Worm (Caenorhabditis elegans): ENCODE results near the gene ZK177.1.

ce11 chrII:5543476-5544144 lies 15.7 kb downstream of the ZK177.1 start:
- TF ChIP-seq mep-1 (tag; optimal IDR thresholded peaks at IDR 0.05) (peak; percentile 97), fos-1 (tag; optimal IDR thresholded peaks at IDR 0.05) (peak; percentile 97), unc-62 (GFP tag; optimal IDR thresholded peaks at IDR 0.05) (peak; percentile 46), unc-98 (GFP tag; IDR thresholded peaks at IDR 0.05) (peak; percentile 79), lsy-2 (tag; optimal IDR thresholded peaks at IDR 0.05) (peak; percentile 96), nhr-76 (tag; optimal IDR thresholded peaks at IDR 0.05) (peak; percentile 98), nhr-12 (tag; optimal IDR thresholded peaks at IDR 0.05) (peak; percentile 68), lin-39 (tag; optimal IDR thresholded peaks at IDR 0.05) (peak; percentile 96), ets-5 (GFP tag; IDR thresholded peaks at IDR 0.05) (0 out of 2 replicates have a peak, but pooled peaks have one; percentile 74), ama-1 (optimal IDR thresholded peaks at IDR 0.05) (peak; percentile 100), unc-130 (tag; optimal IDR thresholded peaks at IDR 0.05) (peak; percentile 98), nhr-11 (tag; optimal IDR thresholded peaks at IDR 0.05) (peak; percentile 96), zip-4 (GFP tag; optimal IDR thresholded peaks at IDR 0.05) (peak; percentile 95), blmp-1 (tag; optimal IDR thresholded peaks at IDR 0.05) (peak; percentile 81)
